Fruit fly (Drosophila melanogaster) whole organism, embryonic: ENCODE data around the gene CG43702.

ENCODE experiments used
- Atf-2 ChIP-seq: fragments of 200-800 bp; sonication (Bioruptor generic); optimal IDR thresholded peaks from 2 replicates; lab custom pipeline; 2016; ENCODE audit warnings: missing biosample characterization, missing genetic modification characterization
- Bdp1 ChIP-seq: fragments of 200-800 bp; sonication (Bioruptor generic); optimal IDR thresholded peaks from 3 replicates; lab custom pipeline; 2016; ENCODE audit warnings: missing biosample characterization, missing genetic modification characterization
- Bteb2 ChIP-seq: fragments of 200-800 bp; sonication (Bioruptor generic); optimal IDR thresholded peaks from 2 replicates; lab custom pipeline; 2016; ENCODE audit warnings: missing biosample characterization, missing genetic modification characterization
- CG1024 ChIP-seq: fragments of 200-800 bp; sonication (Bioruptor generic); IDR thresholded peaks from 2 replicates; pipeline ENCODE4 v1.3.6; 2022; ENCODE audit warnings: missing biosample characterization, missing genetic modification characterization
- CG10654 ChIP-seq: fragments of 200-800 bp; sonication (Bioruptor generic); optimal IDR thresholded peaks from 2 replicates; lab custom pipeline; 2016; ENCODE audit warnings: missing biosample characterization, missing genetic modification characterization
- CG12104 ChIP-seq: fragments of 200-800 bp; sonication (Bioruptor generic); optimal IDR thresholded peaks from 3 replicates; lab custom pipeline; 2016; ENCODE audit warnings: missing biosample characterization, missing genetic modification characterization
- CG12236 ChIP-seq: fragments of 200-800 bp; sonication (Bioruptor generic); optimal IDR thresholded peaks from 2 replicates; lab custom pipeline; 2016; ENCODE audit warnings: missing biosample characterization, missing genetic modification characterization
- CG12659 ChIP-seq: fragments of 200-800 bp; sonication (Bioruptor generic); optimal IDR thresholded peaks from 3 replicates; lab custom pipeline; 2017; ENCODE audit warnings: mild to moderate bottlenecking, missing biosample characterization, missing genetic modification reagents, missing genetic modification characterization
- CG12769 ChIP-seq: fragments of 200-800 bp; sonication (Bioruptor generic); optimal IDR thresholded peaks from 2 replicates; lab custom pipeline; 2019; ENCODE audit warnings: missing biosample characterization, mild to moderate bottlenecking, missing genetic modification characterization, moderate library complexity
- CG14860 ChIP-seq: fragments of 200-800 bp; sonication (Bioruptor generic); IDR thresholded peaks from 3 replicates; pipeline ENCODE4 v1.3.6; 2022; ENCODE audit warnings: missing biosample characterization, missing genetic modification characterization; ENCODE audit not compliant: partially characterized antibody
- CG30431 ChIP-seq: fragments of 200-800 bp; sonication (Bioruptor generic); optimal IDR thresholded peaks from 2 replicates; lab custom pipeline; 2017; ENCODE audit warnings: missing biosample characterization, missing genetic modification characterization
- CG31365 ChIP-seq: fragments of 200-800 bp; sonication (Bioruptor generic); optimal IDR thresholded peaks from 2 replicates; lab custom pipeline; 2018; ENCODE audit warnings: missing biosample characterization, mild to moderate bottlenecking, missing genetic modification characterization
- CG3726 ChIP-seq: fragments of 200-800 bp; sonication (Bioruptor generic); IDR thresholded peaks from 3 replicates; pipeline ENCODE4, ENCODE4 v1.3.6; 2022; ENCODE audit warnings: missing biosample characterization, missing genetic modification characterization
- CG6175 ChIP-seq: fragments of 200-800 bp; sonication (Bioruptor generic); IDR thresholded peaks from 3 replicates; pipeline ENCODE4 v1.3.6; 2022; ENCODE audit warnings: missing biosample characterization, missing genetic modification characterization
- CG7963 ChIP-seq: fragments of 200-800 bp; sonication (Bioruptor generic); IDR thresholded peaks from 3 replicates; pipeline ENCODE4 v1.3.6; 2022; ENCODE audit warnings: missing biosample characterization, missing genetic modification characterization; ENCODE audit not compliant: partially characterized antibody
- CG8765 ChIP-seq: fragments of 200-800 bp; sonication (Bioruptor generic); IDR thresholded peaks from 2 replicates; pipeline ENCODE4 v1.3.6; 2022; ENCODE audit warnings: missing biosample characterization, missing genetic modification characterization
- CrebB ChIP-seq: fragments of 200-800 bp; sonication (Bioruptor generic); optimal IDR thresholded peaks from 3 replicates; lab custom pipeline; 2018; ENCODE audit warnings: missing biosample characterization, mild to moderate bottlenecking, missing genetic modification characterization
- E2f1 ChIP-seq: fragments of 200-800 bp; sonication (Bioruptor generic); IDR thresholded peaks from 2 replicates; pipeline ENCODE4 v1.3.6; 2022; ENCODE audit warnings: missing biosample characterization, missing genetic modification characterization
- Eip74EF ChIP-seq, 2 experiments: fragments of 200-800 bp in 1 of 2; fragments of >200 bp in 1 of 2; sonication (Bioruptor generic) in 1 of 2; optimal IDR thresholded peaks; 2 replicates each; lab custom pipeline; 2017 to 2019; ENCODE audit warnings: missing biosample characterization in 2 of 2, missing genetic modification characterization in 2 of 2, mild to moderate bottlenecking in 1 of 2, moderate library complexity in 1 of 2
- HHEX ChIP-seq: fragments of 200-800 bp; sonication (Bioruptor generic); optimal IDR thresholded peaks from 3 replicates; lab custom pipeline; 2017; ENCODE audit warnings: missing biosample characterization, mild to moderate bottlenecking, missing genetic modification characterization, missing genetic modification reagents
- Hsf ChIP-seq: fragments of 200-800 bp; sonication (Bioruptor generic); optimal IDR thresholded peaks from 3 replicates; lab custom pipeline; 2016; ENCODE audit warnings: missing biosample characterization, missing genetic modification characterization
- Jarid2 ChIP-seq: fragments of 200-800 bp; sonication (Bioruptor generic); optimal IDR thresholded peaks from 3 replicates; lab custom pipeline; 2017; ENCODE audit warnings: mild to moderate bottlenecking, missing biosample characterization, missing genetic modification reagents, missing genetic modification characterization
- Kr ChIP-seq: fragments of 200-800 bp; sonication (Bioruptor generic); optimal IDR thresholded peaks from 2 replicates; lab custom pipeline; 2017; ENCODE audit warnings: missing biosample characterization, mild to moderate bottlenecking, missing genetic modification characterization
- Lhr ChIP-seq: fragments of 200-800 bp; sonication (Bioruptor generic); optimal IDR thresholded peaks from 3 replicates; lab custom pipeline; 2017; ENCODE audit warnings: mild to moderate bottlenecking, missing biosample characterization, missing genetic modification reagents, missing genetic modification characterization
- Lpt ChIP-seq: fragments of >200 bp; optimal IDR thresholded peaks from 2 replicates; lab custom pipeline; 2018; ENCODE audit warnings: missing biosample characterization, missing genetic modification characterization
- Max ChIP-seq: fragments of 200-800 bp; sonication (Bioruptor generic); optimal IDR thresholded peaks from 2 replicates; lab custom pipeline; 2016; ENCODE audit warnings: missing biosample characterization, mild to moderate bottlenecking, missing genetic modification characterization
- Oli ChIP-seq: fragments of 200-800 bp; sonication (Bioruptor generic); optimal IDR thresholded peaks from 2 replicates; lab custom pipeline; 2018; ENCODE audit warnings: missing biosample characterization, mild to moderate bottlenecking, missing genetic modification characterization, moderate library complexity
- PHDP ChIP-seq: fragments of 200-800 bp; sonication (Bioruptor generic); optimal IDR thresholded peaks from 3 replicates; lab custom pipeline; 2018; ENCODE audit warnings: missing biosample characterization, mild to moderate bottlenecking, missing genetic modification characterization, moderate library complexity
- Ravus ChIP-seq: fragments of 200-800 bp; sonication (Bioruptor generic); IDR thresholded peaks from 2 replicates; pipeline ENCODE4 v1.3.6; 2022; ENCODE audit warnings: missing biosample characterization, missing genetic modification characterization
- Sox100B ChIP-seq: fragments of 200-800 bp; sonication (Bioruptor generic); optimal IDR thresholded peaks from 3 replicates; lab custom pipeline; 2018; ENCODE audit warnings: missing biosample characterization, mild to moderate bottlenecking, missing genetic modification characterization
- Sox102F ChIP-seq: fragments of 200-800 bp; sonication (Bioruptor generic); optimal IDR thresholded peaks from 2 replicates; lab custom pipeline; 2018; ENCODE audit warnings: missing biosample characterization, mild to moderate bottlenecking, missing genetic modification characterization, moderate library complexity
- Spps ChIP-seq: fragments of 200-800 bp; sonication (Bioruptor generic); optimal IDR thresholded peaks from 2 replicates; lab custom pipeline; 2018; ENCODE audit warnings: missing biosample characterization, mild to moderate bottlenecking, missing genetic modification characterization
- Ssrp ChIP-seq: fragments of 200-800 bp; sonication (Bioruptor generic); optimal IDR thresholded peaks from 2 replicates; lab custom pipeline; 2018; ENCODE audit warnings: missing biosample characterization, mild to moderate bottlenecking, missing genetic modification characterization, moderate library complexity
- Trl ChIP-seq, 3 experiments: fragments of >200 bp in 2 of 3; fragments of 200-800 bp in 1 of 3; sonication (Bioruptor generic) in 1 of 3; optimal IDR thresholded peaks; 2 replicates in 1 of 3; 3 replicates in 2 of 3; lab custom pipeline; 2016 to 2017; ENCODE audit warnings: missing biosample characterization in 1 of 3, missing genetic modification characterization in 1 of 3
- caup ChIP-seq: fragments of 200-800 bp; sonication (Bioruptor generic); optimal IDR thresholded peaks from 3 replicates; lab custom pipeline; 2017; ENCODE audit warnings: missing biosample characterization, mild to moderate bottlenecking, missing genetic modification characterization, moderate library complexity; ENCODE audit not compliant: severe bottlenecking
- crol ChIP-seq: fragments of 200-800 bp; sonication (Bioruptor generic); IDR thresholded peaks from 2 replicates; pipeline ENCODE4 v1.3.6; 2022; ENCODE audit warnings: missing biosample characterization, missing genetic modification characterization
- da ChIP-seq: fragments of 200-800 bp; sonication (Bioruptor generic); optimal IDR thresholded peaks from 2 replicates; lab custom pipeline; 2016; ENCODE audit warnings: missing biosample characterization, missing genetic modification characterization
- dati ChIP-seq: fragments of 200-800 bp; sonication (Bioruptor generic); IDR thresholded peaks from 2 replicates; pipeline ENCODE4 v1.3.6; 2022; ENCODE audit warnings: missing biosample characterization, missing genetic modification characterization
- ewg ChIP-seq: fragments of 200-800 bp; sonication (Bioruptor generic); optimal IDR thresholded peaks from 3 replicates; lab custom pipeline; 2017; ENCODE audit warnings: mild to moderate bottlenecking, missing biosample characterization, missing genetic modification reagents, missing genetic modification characterization
- fd64A ChIP-seq: fragments of 200-800 bp; sonication (Bioruptor generic); optimal IDR thresholded peaks from 3 replicates; lab custom pipeline; 2018; ENCODE audit warnings: missing biosample characterization, mild to moderate bottlenecking, missing genetic modification characterization
- nom ChIP-seq: fragments of 200-800 bp; sonication (Bioruptor generic); optimal IDR thresholded peaks from 2 replicates; lab custom pipeline; 2017; ENCODE audit warnings: missing biosample characterization, missing genetic modification characterization, mild to moderate bottlenecking, moderate library complexity, missing genetic modification reagents
- ro ChIP-seq: fragments of 200-800 bp; sonication (Bioruptor generic); IDR thresholded peaks from 2 replicates; pipeline ENCODE4 v1.3.6; 2022; ENCODE audit warnings: missing biosample characterization, missing genetic modification characterization
- scrt ChIP-seq: fragments of 200-800 bp; sonication (Bioruptor generic); optimal IDR thresholded peaks from 2 replicates; lab custom pipeline; 2018; ENCODE audit warnings: missing biosample characterization, mild to moderate bottlenecking, missing genetic modification characterization, moderate library complexity
- sim ChIP-seq: fragments of 200-800 bp; sonication (Bioruptor generic); IDR thresholded peaks from 2 replicates; pipeline ENCODE4 v1.3.6; 2022; ENCODE audit warnings: missing biosample characterization, missing genetic modification characterization
- trh ChIP-seq: fragments of 200-800 bp; sonication (Bioruptor generic); optimal IDR thresholded peaks from 2 replicates; lab custom pipeline; 2016; ENCODE audit warnings: missing biosample characterization, missing genetic modification characterization
- wek ChIP-seq: fragments of 200-800 bp; sonication (Bioruptor generic); optimal IDR thresholded peaks from 3 replicates; lab custom pipeline; 2018; ENCODE audit warnings: missing biosample characterization, mild to moderate bottlenecking, missing genetic modification characterization, moderate library complexity
- zen2 ChIP-seq: fragments of 200-800 bp; sonication (Bioruptor generic); IDR thresholded peaks from 3 replicates; pipeline ENCODE4 v1.3.6; 2022; ENCODE audit warnings: missing biosample characterization, missing genetic modification characterization; ENCODE audit not compliant: partially characterized antibody

CG43702 gene

dm6 chr3L:21276296-21277257 lies 21.9 kb upstream of the CG43702 start (continued):
- peak; percentile 78 for TF ChIP-seq Oli (tag; lab: Kevin White, UChicago)
- TF ChIP-seq ewg (GFP tag; lab: Kevin White, UChicago): peak; percentile 41
- peak; percentile 4 for TF ChIP-seq Jarid2
- no peak for TF ChIP-seq CG1024 (GFP tag; lab: Robert Waterston, UW)
- TF ChIP-seq Lpt (GFP tag; lab: Kevin White, UChicago): no peak
- peak; percentile 5 for TF ChIP-seq Bdp1 (GFP tag; lab: Kevin White, UChicago)
- peak; percentile 75 for TF ChIP-seq CG12104 (GFP tag; lab: Kevin White, UChicago)
- no peak for TF ChIP-seq zen2 (GFP tag; lab: Robert Waterston, UW)
- no peak for TF ChIP-seq Kr (GFP tag; lab: Kevin White, UChicago)
- peak; percentile 96 for TF ChIP-seq crol (GFP tag; lab: Robert Waterston, UW)
- TF ChIP-seq CrebB (tag; lab: Kevin White, UChicago): no peak
- TF ChIP-seq Sox102F (GFP tag; lab: Kevin White, UChicago): peak; percentile 73
- no peak for TF ChIP-seq CG31365
- TF ChIP-seq da: no peak
- no peak for TF ChIP-seq caup (GFP tag; lab: Kevin White, UChicago)
- TF ChIP-seq trh (GFP tag; lab: Kevin White, UChicago): no peak
- TF ChIP-seq scrt (GFP tag; lab: Kevin White, UChicago): peak; percentile 41
- peak; percentile 27 for TF ChIP-seq Spps (tag; lab: Kevin White, UChicago)
- no peak for TF ChIP-seq fd64A
- no peak for TF ChIP-seq CG3726 (GFP tag; lab: Robert Waterston, UW)
- TF ChIP-seq CG10654 (GFP tag; lab: Kevin White, UChicago): peak; percentile 47
- TF ChIP-seq nom (GFP tag; lab: Kevin White, UChicago): no peak
- TF ChIP-seq Ravus: no peak
- TF ChIP-seq dati (GFP tag; lab: Robert Waterston, UW): no peak
- TF ChIP-seq Ssrp (tag; lab: Kevin White, UChicago): peak; percentile 68
- TF ChIP-seq CG12236 (GFP tag; lab: Kevin White, UChicago): peak; percentile 27
- no peak for TF ChIP-seq CG12769 (tag; lab: Kevin White, UChicago)
- TF ChIP-seq Trl (optimal IDR thresholded peaks at IDR 0.05; lab: Kevin White, UChicago): peak; percentile 50 to 51
- TF ChIP-seq Trl (GFP tag; optimal IDR thresholded peaks at IDR 0.05; lab: Kevin White, UChicago): peak; percentile 68
- TF ChIP-seq CG14860 (GFP tag; lab: Robert Waterston, UW): no peak
- peak; percentile 52 for TF ChIP-seq CG12659 (GFP tag; lab: Kevin White, UChicago)
- TF ChIP-seq wek: no peak
- TF ChIP-seq Eip74EF (GFP tag; optimal IDR thresholded peaks at IDR 0.05; lab: Kevin White, UChicago): peak in 1 of 2 experiments; percentile 11
- TF ChIP-seq E2f1 (GFP tag; lab: Robert Waterston, UW): no peak
- peak; percentile 36 for TF ChIP-seq HHEX (GFP tag; lab: Kevin White, UChicago)
- TF ChIP-seq CG30431 (GFP tag; lab: Kevin White, UChicago): no peak
- no peak for TF ChIP-seq CG7963 (GFP tag; lab: Robert Waterston, UW)
- TF ChIP-seq Hsf (GFP tag; lab: Kevin White, UChicago): peak; percentile 70
- peak; percentile 56 for TF ChIP-seq PHDP (tag; lab: Kevin White, UChicago)
- TF ChIP-seq Bteb2 (GFP tag; lab: Kevin White, UChicago): peak; percentile 61
- peak; percentile 77 for TF ChIP-seq Sox100B (GFP tag; lab: Kevin White, UChicago)
- peak; percentile 33 for TF ChIP-seq Lhr (GFP tag; lab: Kevin White, UChicago)
- TF ChIP-seq CG8765 (GFP tag; lab: Robert Waterston, UW): no peak
- TF ChIP-seq Atf-2: peak; percentile 65
- no peak for TF ChIP-seq sim (GFP tag; lab: Robert Waterston, UW)
- no peak for TF ChIP-seq ro (GFP tag; lab: Robert Waterston, UW)
- TF ChIP-seq CG6175 (GFP tag; lab: Robert Waterston, UW): no peak
- peak; percentile 71 for TF ChIP-seq Max (GFP tag; lab: Kevin White, UChicago)
